ENCODE assay signal across 1 fruit fly cellular context in genomic region chr3L:19910054-19910414, dm6.
A peak's percentile ranks its signal among the peaks of the same experiment; 100 is the strongest.
TF ChIP-seq lines count a peak whose summit lies in the region.

Mi-2 (minus strand) TSS chr3L:19910215.
Prp3 (plus strand) TSS chr3L:19910300.

TF ChIP-seq in whole organism, embryonic, 481 proteins besides CTCF, POLR2A, EP300 and RAD21 (continued from another document):
- peak; percentile 15; the same call in 1 of the 2 replicates for TF ChIP-seq onecut (GFP tag; IDR thresholded peaks at IDR 0.05; lab: Robert Waterston, UW)
- TF ChIP-seq pfk (GFP tag; optimal IDR thresholded peaks at IDR 0.05; lab: Kevin White, UChicago) = peak; percentile 40
- TF ChIP-seq CG30020 (tag; optimal IDR thresholded peaks at IDR 0.05; lab: Kevin White, UChicago) = peak; percentile 24
- peak; percentile 88 for TF ChIP-seq Med (GFP tag; lab: Kevin White, UChicago)
- TF ChIP-seq inv (GFP tag; IDR thresholded peaks at IDR 0.05; lab: Robert Waterston, UW; ENCODE audit: partially characterized antibody) = no peak
- no peak for TF ChIP-seq dysf (GFP tag; IDR thresholded peaks at IDR 0.05; lab: Robert Waterston, UW)
- TF ChIP-seq trem (tag; optimal IDR thresholded peaks at IDR 0.05; lab: Kevin White, UChicago) = peak; percentile 51
- TF ChIP-seq slbo (GFP tag; IDR thresholded peaks at IDR 0.05; lab: Robert Waterston, UW) = peak; percentile 23; the same call in 1 of the 2 replicates
- TF ChIP-seq YL-1 (GFP tag; optimal IDR thresholded peaks at IDR 0.05; lab: Kevin White, UChicago) = peak; percentile 94
- peak; percentile 28 for TF ChIP-seq Xbp1 (GFP tag; optimal IDR thresholded peaks at IDR 0.05; lab: Kevin White, UChicago)
- TF ChIP-seq CG9932 (GFP tag; IDR thresholded peaks at IDR 0.05; lab: Robert Waterston, UW) = peak; percentile 20; the same call in 1 of the 2 replicates
- peak; percentile 84 for TF ChIP-seq pzg (GFP tag; optimal IDR thresholded peaks at IDR 0.05; lab: Kevin White, UChicago)
- TF ChIP-seq CG17912 (GFP tag; optimal IDR thresholded peaks at IDR 0.05; lab: Kevin White, UChicago) = peak; percentile 42
- TF ChIP-seq tup (GFP tag; optimal IDR thresholded peaks at IDR 0.05; lab: Kevin White, UChicago) = no peak
- no peak for TF ChIP-seq fru (optimal IDR thresholded peaks at IDR 0.05; lab: Kevin White, UChicago)
- no peak for TF ChIP-seq Ssrp (tag; optimal IDR thresholded peaks at IDR 0.05; lab: Kevin White, UChicago)
- TF ChIP-seq pnt (GFP tag; optimal IDR thresholded peaks at IDR 0.05; lab: Kevin White, UChicago) = no peak
- peak; percentile 68 for TF ChIP-seq Sry-δ (GFP tag; optimal IDR thresholded peaks at IDR 0.05; lab: Kevin White, UChicago)
- TF ChIP-seq CG1647 (GFP tag; optimal IDR thresholded peaks at IDR 0.05; lab: Kevin White, UChicago) = peak; percentile 3
- TF ChIP-seq knrl (GFP tag; IDR thresholded peaks at IDR 0.05; lab: Robert Waterston, UW; ENCODE audit: partially characterized antibody) = peak; percentile 19; the same call in 1 of the 3 replicates
- TF ChIP-seq CG16815 (GFP tag; optimal IDR thresholded peaks at IDR 0.05; lab: Kevin White, UChicago) = no peak
- TF ChIP-seq CG12942 (GFP tag; optimal IDR thresholded peaks at IDR 0.05; lab: Kevin White, UChicago) = no peak
- TF ChIP-seq HHEX (GFP tag; optimal IDR thresholded peaks at IDR 0.05; lab: Kevin White, UChicago) = no peak
- peak; percentile 65 for TF ChIP-seq Rfx (GFP tag; IDR thresholded peaks at IDR 0.05; lab: Robert Waterston, UW)
- TF ChIP-seq sens (GFP tag; lab: Kevin White, UChicago) = peak; percentile 83
- no peak for TF ChIP-seq H15 (GFP tag; IDR thresholded peaks at IDR 0.05; lab: Robert Waterston, UW)
